Worm (Caenorhabditis elegans) whole organism, L2 larva: ENCODE results near the gene srx-65.

Experiments used
- C34F6.9 ChIP-seq: fragments of 150-350 bp; optimal IDR thresholded peaks from 2 replicates; lab custom pipeline; 2014; ENCODE audit warnings: missing biosample characterization, missing genetic modification characterization
- F13H6.1 ChIP-seq: sonication (generic microtip); optimal IDR thresholded peaks from 2 replicates; lab custom pipeline; 2016; ENCODE audit warnings: missing genetic modification characterization, missing compliant biosample characterization
- Y55F3AM.14 ChIP-seq: fragments of 200-800 bp; sonication (Bioruptor generic); optimal IDR thresholded peaks from 2 replicates; lab custom pipeline; 2018; ENCODE audit warnings: mild to moderate bottlenecking, missing genetic modification characterization, missing compliant biosample characterization
- ZK546.5 ChIP-seq: sonication (generic microtip); optimal IDR thresholded peaks from 2 replicates; lab custom pipeline; 2017; ENCODE audit warnings: missing biosample characterization, missing genetic modification characterization
- alr-1 ChIP-seq: fragments of 150-350 bp; optimal IDR thresholded peaks from 2 replicates; lab custom pipeline; 2014; ENCODE audit warnings: missing biosample characterization, missing genetic modification characterization
- aly-2 ChIP-seq: fragments of 150-350 bp; optimal IDR thresholded peaks from 2 replicates; lab custom pipeline; 2014; ENCODE audit warnings: missing biosample characterization, missing genetic modification characterization
- ama-1 ChIP-seq: fragments of 150-350 bp; optimal IDR thresholded peaks from 2 replicates; lab custom pipeline; 2018; ENCODE audit warnings: inconsistent platforms
- crh-2 ChIP-seq: sonication (generic microtip); optimal IDR thresholded peaks from 2 replicates; lab custom pipeline; 2017; ENCODE audit warnings: missing biosample characterization, missing genetic modification characterization
- dmd-4 ChIP-seq: sonication (generic microtip); optimal IDR thresholded peaks from 2 replicates; lab custom pipeline; 2017; ENCODE audit warnings: missing biosample characterization, missing genetic modification characterization
- egl-27 ChIP-seq: sonication (generic microtip); optimal IDR thresholded peaks from 3 replicates; lab custom pipeline; 2017; ENCODE audit warnings: missing biosample characterization, missing genetic modification reagents, missing genetic modification characterization
- elt-3 ChIP-seq: sonication (generic microtip); optimal IDR thresholded peaks from 2 replicates; lab custom pipeline; 2017; ENCODE audit warnings: missing biosample characterization, missing genetic modification characterization
- fos-1 ChIP-seq: fragments of 150-350 bp; optimal IDR thresholded peaks from 2 replicates; lab custom pipeline; 2014; ENCODE audit warnings: missing biosample characterization, missing genetic modification characterization
- gmeb-1 ChIP-seq: fragments of 150-350 bp; optimal IDR thresholded peaks from 2 replicates; lab custom pipeline; 2014; ENCODE audit warnings: missing biosample characterization, missing genetic modification characterization
- lin-11 ChIP-seq: fragments of 150-350 bp; sonication (generic microtip); optimal IDR thresholded peaks from 2 replicates; lab custom pipeline; 2014; ENCODE audit warnings: missing biosample characterization, missing genetic modification characterization, inconsistent platforms, mixed read lengths
- lin-39 ChIP-seq: fragments of 150-350 bp; optimal IDR thresholded peaks from 2 replicates; lab custom pipeline; 2014; ENCODE audit warnings: missing biosample characterization, missing genetic modification reagents, missing genetic modification characterization
- lsy-2 ChIP-seq, 2 experiments: fragments of 150-350 bp in 1 of 2; sonication (generic microtip) in 1 of 2; optimal IDR thresholded peaks; 2 replicates each; lab custom pipeline; 2014 to 2017; ENCODE audit warnings: missing biosample characterization in 2 of 2, missing genetic modification characterization in 2 of 2
- mab-5 ChIP-seq: fragments of 150-350 bp; optimal IDR thresholded peaks from 2 replicates; lab custom pipeline; 2014; ENCODE audit warnings: missing biosample characterization, missing genetic modification characterization
- mbf-1 ChIP-seq: sonication (generic microtip); optimal IDR thresholded peaks from 2 replicates; lab custom pipeline; 2017; ENCODE audit warnings: missing biosample characterization, missing genetic modification characterization
- nhr-10 ChIP-seq: sonication (generic microtip); optimal IDR thresholded peaks from 2 replicates; lab custom pipeline; 2017; ENCODE audit warnings: missing biosample characterization, missing genetic modification characterization
- nhr-11 ChIP-seq: fragments of 150-350 bp; optimal IDR thresholded peaks from 2 replicates; lab custom pipeline; 2014; ENCODE audit warnings: missing biosample characterization, missing genetic modification characterization
- nhr-12 ChIP-seq: fragments of 150-350 bp; optimal IDR thresholded peaks from 2 replicates; lab custom pipeline; 2014; ENCODE audit warnings: missing biosample characterization, missing genetic modification characterization
- nhr-129 ChIP-seq: fragments of 150-350 bp; optimal IDR thresholded peaks from 2 replicates; lab custom pipeline; 2014; ENCODE audit warnings: missing biosample characterization, missing genetic modification characterization
- nhr-21 ChIP-seq: fragments of 150-350 bp; optimal IDR thresholded peaks from 2 replicates; lab custom pipeline; 2014; ENCODE audit warnings: missing biosample characterization, missing genetic modification characterization
- nhr-237 ChIP-seq: fragments of 150-350 bp; optimal IDR thresholded peaks from 2 replicates; lab custom pipeline; 2014; ENCODE audit warnings: missing biosample characterization, missing genetic modification characterization
- nhr-25 ChIP-seq: fragments of 150-350 bp; sonication (generic microtip); optimal IDR thresholded peaks from 3 replicates; lab custom pipeline; 2014; ENCODE audit warnings: missing biosample characterization, missing genetic modification characterization
- nhr-6 ChIP-seq: fragments of 150-350 bp; optimal IDR thresholded peaks from 2 replicates; lab custom pipeline; 2014; ENCODE audit warnings: missing biosample characterization, missing genetic modification characterization
- nhr-77 ChIP-seq: fragments of 150-350 bp; optimal IDR thresholded peaks from 2 replicates; lab custom pipeline; 2014; ENCODE audit warnings: missing biosample characterization, missing genetic modification characterization
- peb-1 ChIP-seq: fragments of 150-350 bp; optimal IDR thresholded peaks from 2 replicates; lab custom pipeline; 2014; ENCODE audit warnings: missing biosample characterization, missing genetic modification characterization
- skn-1 ChIP-seq: sonication (generic microtip); optimal IDR thresholded peaks from 2 replicates; lab custom pipeline; 2017; ENCODE audit warnings: missing biosample characterization, missing genetic modification characterization
- sma-3 ChIP-seq: sonication (generic microtip); optimal IDR thresholded peaks from 2 replicates; lab custom pipeline; 2016; ENCODE audit warnings: missing genetic modification reagents, missing genetic modification characterization, missing compliant biosample characterization
- sma-9 ChIP-seq, 2 experiments: fragments of 150-350 bp in 1 of 2; sonication (generic microtip) in 1 of 2; optimal IDR thresholded peaks; 2 replicates each; lab custom pipeline; 2014 to 2016; ENCODE audit warnings: missing genetic modification characterization in 2 of 2, mild to moderate bottlenecking in 1 of 2, missing biosample characterization in 1 of 2, missing compliant biosample characterization in 1 of 2, missing genetic modification reagents in 1 of 2, moderate library complexity in 1 of 2
- snpc-4 ChIP-seq: fragments of 150-350 bp; optimal IDR thresholded peaks from 2 replicates; lab custom pipeline; 2014; ENCODE audit warnings: missing biosample characterization, missing genetic modification characterization
- unc-39 ChIP-seq: fragments of 150-350 bp; optimal IDR thresholded peaks from 2 replicates; lab custom pipeline; 2014; ENCODE audit warnings: missing biosample characterization, missing genetic modification characterization
- unc-55 ChIP-seq: fragments of 150-350 bp; sonication (generic microtip); optimal IDR thresholded peaks from 3 replicates; lab custom pipeline; 2014; ENCODE audit warnings: missing biosample characterization, missing genetic modification reagents, missing genetic modification characterization
- ztf-11 ChIP-seq: sonication (generic microtip); optimal IDR thresholded peaks from 2 replicates; lab custom pipeline; 2017; ENCODE audit warnings: missing biosample characterization, missing genetic modification characterization
- ztf-4 ChIP-seq: fragments of 150-350 bp; optimal IDR thresholded peaks from 2 replicates; lab custom pipeline; 2014; ENCODE audit warnings: missing biosample characterization, missing genetic modification characterization

The srx-65 gene

DNA sequence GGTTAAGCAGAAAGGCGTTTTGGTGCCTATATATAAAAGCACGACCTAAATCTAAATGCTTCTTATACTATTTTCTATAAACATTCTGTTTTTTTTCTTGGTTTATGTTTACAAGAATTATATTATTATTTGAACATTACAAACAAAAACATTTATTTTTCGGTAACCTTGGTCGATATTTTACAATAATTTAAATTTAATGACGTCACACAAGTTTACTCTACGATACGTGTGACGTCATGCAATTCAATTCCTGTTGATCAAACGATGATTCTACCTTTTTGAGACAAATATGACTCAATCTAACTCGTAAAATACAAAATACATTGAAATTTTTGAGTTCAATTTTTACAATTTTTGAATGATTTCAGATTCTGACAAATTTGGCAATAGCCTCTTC, 25.7 kb upstream of the srx-65 start:
- TF ChIP-seq skn-1 (tag; lab: Kevin White, UChicago) (no peak), lsy-2 (tag; optimal IDR thresholded peaks at IDR 0.05; lab: Kevin White, UChicago) (no peak), Y55F3AM.14 (no peak), nhr-21 (tag; lab: Kevin White, UChicago) (no peak), nhr-25 (tag; lab: Kevin White, UChicago) (no peak), dmd-4 (tag; lab: Kevin White, UChicago) (no peak), peb-1 (tag; lab: Kevin White, UChicago) (no peak), ztf-4 (tag; lab: Kevin White, UChicago) (no peak), ZK546.5 (tag; lab: Kevin White, UChicago) (no peak)

DNA sequence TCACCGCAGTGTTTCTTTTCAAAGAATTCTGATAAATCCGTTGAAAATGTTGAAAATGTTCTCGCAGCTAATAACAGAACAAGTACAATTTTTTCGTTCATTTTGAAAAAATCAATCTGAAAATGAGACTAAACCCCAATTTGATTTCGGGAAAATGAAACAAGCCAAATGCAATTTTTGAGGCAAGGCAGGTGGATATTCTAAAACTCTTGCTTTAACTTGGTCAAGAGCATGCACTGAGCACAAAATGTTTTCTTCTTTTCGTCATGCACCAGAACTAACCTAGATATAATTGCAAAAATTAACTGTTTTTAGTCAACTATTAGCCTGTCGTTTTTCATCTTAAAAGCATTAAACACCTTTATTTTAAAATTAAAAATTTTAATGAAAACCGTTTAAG, 21.6 kb upstream of the srx-65 start, which contains the start of gene irld-22:
Gene irld-22 (minus strand): TSS at position 101 of the 400 bp plus-strand sequence.
- TF ChIP-seq nhr-77 (tag; lab: Kevin White, UChicago) = no peak
- no peak for TF ChIP-seq unc-39 (tag; lab: Kevin White, UChicago)
- TF ChIP-seq alr-1 (tag; lab: Kevin White, UChicago) = no peak
- TF ChIP-seq nhr-6 (tag; lab: Kevin White, UChicago) = no peak
- TF ChIP-seq egl-27 = no peak
- TF ChIP-seq nhr-129 (tag; lab: Kevin White, UChicago) = no peak
- TF ChIP-seq sma-9 (GFP tag; optimal IDR thresholded peaks at IDR 0.05; lab: Kevin White, UChicago) = no peak
- no peak for TF ChIP-seq sma-9 (tag; optimal IDR thresholded peaks at IDR 0.05; lab: Kevin White, UChicago)
- no peak for TF ChIP-seq Y55F3AM.14
- no peak for TF ChIP-seq lin-11
- TF ChIP-seq aly-2 = no peak
- TF ChIP-seq fos-1 (tag; lab: Kevin White, UChicago) = no peak
- TF ChIP-seq F13H6.1 (tag; lab: Kevin White, UChicago) = no peak
- no peak for TF ChIP-seq lin-39 (tag; lab: Kevin White, UChicago)
- no peak for TF ChIP-seq ZK546.5 (tag; lab: Kevin White, UChicago)
- TF ChIP-seq mbf-1 (tag; lab: Kevin White, UChicago) = no peak
- no peak for TF ChIP-seq unc-55 (GFP tag; lab: Kevin White, UChicago)
- TF ChIP-seq nhr-237 (tag; lab: Kevin White, UChicago) = no peak

DNA sequence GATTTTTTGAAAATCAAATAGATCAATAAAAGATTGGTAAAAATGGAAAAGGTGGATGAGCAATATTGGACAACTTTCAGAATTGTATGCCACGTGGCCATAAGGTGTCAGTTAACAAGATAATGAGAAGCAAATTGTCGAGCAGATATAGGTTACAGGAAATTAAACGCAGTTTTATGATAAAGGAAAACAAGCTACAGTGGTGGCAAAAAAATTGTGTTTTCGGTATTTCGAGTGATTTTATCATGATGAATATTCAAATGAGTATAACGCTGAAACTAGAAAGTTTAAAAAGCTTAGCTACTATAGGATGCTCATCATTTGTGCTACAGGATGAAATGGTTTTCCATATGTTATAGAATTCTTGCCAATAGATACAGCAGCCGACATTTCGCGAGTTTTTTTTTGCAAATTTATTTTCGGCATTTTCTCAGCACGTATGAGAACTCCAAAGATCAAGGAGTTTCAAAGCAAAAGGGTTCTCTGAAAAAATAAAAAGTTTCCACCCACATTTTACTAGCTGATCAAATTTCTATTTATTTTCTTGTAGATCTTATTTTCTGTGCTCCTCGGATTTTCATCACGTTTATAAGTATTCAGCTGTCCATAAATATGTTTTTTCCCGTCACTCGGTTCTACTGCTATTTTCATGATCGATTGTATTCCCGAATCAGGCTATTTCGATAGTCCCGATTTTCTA, 19.1 kb upstream of the srx-65 start, which contains the start of the genes str-229 and srh-190:
Gene str-229 (minus strand): TSS at position 101 of the 700 bp plus-strand sequence.
Gene srh-190 (plus strand): TSS at position 650 of the 700 bp plus-strand sequence.
- no peak for TF ChIP-seq nhr-6 (tag; lab: Kevin White, UChicago)
- no peak for TF ChIP-seq ZK546.5 (tag; lab: Kevin White, UChicago)
- TF ChIP-seq peb-1 (tag; lab: Kevin White, UChicago) = no peak
- no peak for TF ChIP-seq ama-1
- TF ChIP-seq crh-2 (tag; lab: Kevin White, UChicago) = no peak
- no peak for TF ChIP-seq nhr-11
- TF ChIP-seq sma-3 (GFP tag; lab: Kevin White, UChicago) = no peak
- no peak for TF ChIP-seq C34F6.9 (tag; lab: Kevin White, UChicago)
- no peak for TF ChIP-seq lin-39 (tag; lab: Kevin White, UChicago)
- TF ChIP-seq nhr-25 (tag; lab: Kevin White, UChicago) = no peak
- no peak for TF ChIP-seq mab-5 (tag; lab: Kevin White, UChicago)
- TF ChIP-seq nhr-12 = no peak
- no peak for TF ChIP-seq lsy-2 (tag; optimal IDR thresholded peaks at IDR 0.05; lab: Kevin White, UChicago)
- TF ChIP-seq aly-2 = no peak
- TF ChIP-seq elt-3 = no peak
- TF ChIP-seq sma-9 (GFP tag; optimal IDR thresholded peaks at IDR 0.05; lab: Kevin White, UChicago) = no peak
- no peak for TF ChIP-seq sma-9 (tag; optimal IDR thresholded peaks at IDR 0.05; lab: Kevin White, UChicago)
- no peak for TF ChIP-seq ztf-11 (tag; lab: Kevin White, UChicago)
- no peak for TF ChIP-seq nhr-77 (tag; lab: Kevin White, UChicago)

DNA sequence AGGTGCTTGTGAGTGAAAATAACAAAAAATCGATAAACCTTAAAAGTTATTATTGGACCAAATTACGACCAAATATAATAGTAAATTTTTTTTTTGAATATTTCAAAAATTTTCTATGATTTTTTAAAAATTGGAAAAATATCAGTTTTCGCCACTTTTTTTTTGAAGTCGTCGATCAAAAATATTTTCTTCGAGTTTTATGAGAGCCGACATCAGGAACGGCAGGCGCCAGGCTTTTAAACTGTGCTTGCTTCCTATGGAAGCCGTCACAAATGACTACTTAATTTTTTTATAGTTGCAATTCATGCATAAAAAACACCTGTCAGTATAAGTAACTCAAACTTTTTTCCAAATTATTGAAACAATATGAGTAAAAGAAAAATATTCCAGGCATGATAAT, 18.3 kb upstream of the srx-65 start:
- TF ChIP-seq nhr-10 (tag; lab: Kevin White, UChicago) (no peak), snpc-4 (tag; lab: Kevin White, UChicago) (no peak), nhr-21 (tag; lab: Kevin White, UChicago) (no peak), fos-1 (tag; lab: Kevin White, UChicago) (no peak), nhr-237 (tag; lab: Kevin White, UChicago) (no peak), lin-11 (no peak), ztf-4 (tag; lab: Kevin White, UChicago) (no peak), dmd-4 (tag; lab: Kevin White, UChicago) (no peak), sma-3 (GFP tag; lab: Kevin White, UChicago) (no peak), alr-1 (tag; lab: Kevin White, UChicago) (no peak), nhr-12 (no peak), gmeb-1 (tag; lab: Kevin White, UChicago) (no peak), ama-1 (no peak)
